Worm (Caenorhabditis elegans) whole organism, L1 larva: ENCODE data around the gene lin-15A.

Experiments used
- C04F5.9 ChIP-seq: sonication (generic microtip); optimal IDR thresholded peaks from 2 replicates; lab custom pipeline; 2016; ENCODE audit warnings: missing genetic modification characterization, missing compliant biosample characterization
- C16A3.4 ChIP-seq: fragments of 150-350 bp; optimal IDR thresholded peaks from 2 replicates; lab custom pipeline; 2014; ENCODE audit warnings: missing biosample characterization, missing genetic modification characterization
- aha-1 ChIP-seq: fragments of 150-350 bp; optimal IDR thresholded peaks from 2 replicates; lab custom pipeline; 2014; ENCODE audit warnings: missing biosample characterization, missing genetic modification characterization
- aly-2 ChIP-seq: fragments of 150-350 bp; optimal IDR thresholded peaks from 2 replicates; lab custom pipeline; 2014; ENCODE audit warnings: missing biosample characterization, missing genetic modification characterization
- blmp-1 ChIP-seq: fragments of 150-350 bp; optimal IDR thresholded peaks from 2 replicates; lab custom pipeline; 2014; ENCODE audit warnings: missing biosample characterization, missing genetic modification characterization
- ceh-63 ChIP-seq: fragments of 200-800 bp; sonication (Bioruptor generic); optimal IDR thresholded peaks from 2 replicates; lab custom pipeline; 2018; ENCODE audit warnings: mild to moderate bottlenecking, missing genetic modification characterization, missing compliant biosample characterization
- ceh-8 ChIP-seq: fragments of 200-800 bp; sonication (Bioruptor generic); optimal IDR thresholded peaks from 2 replicates; lab custom pipeline; 2018; ENCODE audit warnings: mild to moderate bottlenecking, missing genetic modification characterization, moderate library complexity, missing compliant biosample characterization
- ceh-88 ChIP-seq: fragments of 200-800 bp; sonication (Bioruptor generic); IDR thresholded peaks from 2 replicates; pipeline ENCODE4 v1.3.6; 2022; ENCODE audit warnings: missing genetic modification characterization, missing compliant biosample characterization
- dpl-1 ChIP-seq, 3 experiments: fragments of 150-350 bp in 2 of 3; sonication (generic microtip) in 1 of 3; optimal IDR thresholded peaks; 2 replicates each; lab custom pipeline; 2014 to 2017; ENCODE audit warnings: missing biosample characterization in 3 of 3, missing genetic modification characterization in 3 of 3, missing genetic modification reagents in 3 of 3
- efl-3 ChIP-seq: fragments of 200-800 bp; sonication (Bioruptor generic); optimal IDR thresholded peaks from 2 replicates; lab custom pipeline; 2018; ENCODE audit warnings: mild to moderate bottlenecking, missing genetic modification characterization, missing compliant biosample characterization
- egl-27 ChIP-seq, 2 experiments: fragments of 150-350 bp in 1 of 2; sonication (generic microtip); optimal IDR thresholded peaks; 3 replicates each; lab custom pipeline; 2017 to 2018; ENCODE audit warnings: missing biosample characterization in 2 of 2, missing genetic modification characterization in 2 of 2, missing genetic modification reagents in 2 of 2
- elt-2 ChIP-seq: sonication (generic microtip); optimal IDR thresholded peaks from 2 replicates; lab custom pipeline; 2016; ENCODE audit warnings: missing genetic modification characterization, mild to moderate bottlenecking, inconsistent platforms, missing compliant biosample characterization, missing genetic modification reagents
- elt-3 ChIP-seq, 6 experiments: fragments of 150-350 bp in 1 of 6; sonication (generic microtip); optimal IDR thresholded peaks; 2 replicates each; lab custom pipeline; 2017 to 2018; ENCODE audit warnings: missing biosample characterization in 6 of 6, missing genetic modification characterization in 6 of 6, inconsistent platforms in 1 of 6
- ets-5 ChIP-seq: fragments of 200-800 bp; sonication (Bioruptor generic); IDR thresholded peaks from 2 replicates; pipeline ENCODE4 v1.3.6; 2022; ENCODE audit warnings: missing genetic modification characterization, missing compliant biosample characterization
- fkh-4 ChIP-seq: sonication (generic microtip); optimal IDR thresholded peaks from 2 replicates; lab custom pipeline; 2016; ENCODE audit warnings: missing compliant biosample characterization, missing genetic modification characterization, borderline replicate concordance
- hlh-17 ChIP-seq: fragments of 200-800 bp; sonication (Bioruptor generic); optimal IDR thresholded peaks from 2 replicates; lab custom pipeline; 2018; ENCODE audit warnings: missing genetic modification characterization, mild to moderate bottlenecking, missing compliant biosample characterization, moderate library complexity, borderline replicate concordance
- irx-1 ChIP-seq: sonication (generic microtip); optimal IDR thresholded peaks from 2 replicates; lab custom pipeline; 2016; ENCODE audit warnings: missing genetic modification characterization, missing compliant biosample characterization
- lin-14 ChIP-seq: fragments of 200-800 bp; sonication (Bioruptor generic); optimal IDR thresholded peaks from 2 replicates; lab custom pipeline; 2018; ENCODE audit warnings: mild to moderate bottlenecking, missing genetic modification characterization, moderate library complexity, missing compliant biosample characterization
- lin-15B ChIP-seq: fragments of 150-350 bp; sonication (generic microtip); optimal IDR thresholded peaks from 3 replicates; lab custom pipeline; 2014; ENCODE audit warnings: missing biosample characterization, missing genetic modification characterization
- lir-3 ChIP-seq: sonication (generic microtip); optimal IDR thresholded peaks from 2 replicates; lab custom pipeline; 2016; ENCODE audit warnings: mild to moderate bottlenecking, missing genetic modification characterization, moderate library complexity, missing compliant biosample characterization; ENCODE audit not compliant: poor library complexity
- lsy-2 ChIP-seq, 2 experiments: fragments of 150-350 bp; optimal IDR thresholded peaks; 2 replicates each; lab custom pipeline; 2014; ENCODE audit warnings: missing biosample characterization in 2 of 2, missing genetic modification characterization in 2 of 2
- mab-9 ChIP-seq: fragments of 200-800 bp; sonication (Bioruptor generic); IDR thresholded peaks from 2 replicates; pipeline ENCODE4 v1.3.6; 2022; ENCODE audit warnings: missing genetic modification reagents, missing genetic modification characterization, missing compliant biosample characterization
- mef-2 ChIP-seq: fragments of 150-350 bp; optimal IDR thresholded peaks from 2 replicates; lab custom pipeline; 2014; ENCODE audit warnings: missing biosample characterization, missing genetic modification characterization
- nhr-20 ChIP-seq: sonication (generic microtip); optimal IDR thresholded peaks from 2 replicates; lab custom pipeline; 2016; ENCODE audit warnings: mild to moderate bottlenecking, missing genetic modification characterization, missing compliant biosample characterization
- nhr-237 ChIP-seq: fragments of 150-350 bp; optimal IDR thresholded peaks from 2 replicates; lab custom pipeline; 2014; ENCODE audit warnings: missing biosample characterization, missing genetic modification characterization
- nhr-47 ChIP-seq: sonication (generic microtip); optimal IDR thresholded peaks from 2 replicates; lab custom pipeline; 2016; ENCODE audit warnings: mild to moderate bottlenecking, missing genetic modification characterization, moderate library complexity, missing compliant biosample characterization
- nhr-76 ChIP-seq: sonication (generic microtip); optimal IDR thresholded peaks from 2 replicates; lab custom pipeline; 2017; ENCODE audit warnings: missing biosample characterization, missing genetic modification characterization
- nhr-85 ChIP-seq: sonication (generic microtip); peaks from one replicate; lab custom pipeline; 2016; ENCODE audit warnings: missing genetic modification characterization, inconsistent platforms, missing compliant biosample characterization
- pax-3 ChIP-seq: fragments of 200-800 bp; sonication (Bioruptor generic); optimal IDR thresholded peaks from 2 replicates; lab custom pipeline; 2018; ENCODE audit warnings: mild to moderate bottlenecking, missing genetic modification characterization, moderate library complexity, missing compliant biosample characterization
- pqm-1 ChIP-seq: sonication (generic microtip); optimal IDR thresholded peaks from 3 replicates; lab custom pipeline; 2017; ENCODE audit warnings: missing biosample characterization, missing genetic modification characterization
- rnt-1 ChIP-seq: sonication (generic microtip); optimal IDR thresholded peaks from 2 replicates; lab custom pipeline; 2016; ENCODE audit warnings: mild to moderate bottlenecking, missing genetic modification characterization, moderate library complexity, missing compliant biosample characterization
- skn-1 ChIP-seq: fragments of 150-350 bp; optimal IDR thresholded peaks from 2 replicates; lab custom pipeline; 2014; ENCODE audit warnings: missing biosample characterization, missing genetic modification characterization
- sox-4 ChIP-seq: sonication (generic microtip); optimal IDR thresholded peaks from 2 replicates; lab custom pipeline; 2016; ENCODE audit warnings: missing genetic modification characterization, missing compliant biosample characterization
- swsn-7 ChIP-seq: sonication (generic microtip); optimal IDR thresholded peaks from 2 replicates; lab custom pipeline; 2016; ENCODE audit warnings: missing genetic modification characterization, missing compliant biosample characterization
- tbx-2 ChIP-seq: sonication (generic microtip); optimal IDR thresholded peaks from 2 replicates; lab custom pipeline; 2016; ENCODE audit warnings: missing genetic modification characterization, missing compliant biosample characterization
- unc-30 ChIP-seq: sonication (generic microtip); optimal IDR thresholded peaks from 2 replicates; lab custom pipeline; 2017; ENCODE audit warnings: missing biosample characterization, missing genetic modification characterization
- unc-62 ChIP-seq: fragments of 150-350 bp; optimal IDR thresholded peaks from 2 replicates; lab custom pipeline; 2014; ENCODE audit warnings: missing biosample characterization, missing genetic modification reagents, missing genetic modification characterization
- vab-15 ChIP-seq: sonication (generic microtip); optimal IDR thresholded peaks from 2 replicates; lab custom pipeline; 2017; ENCODE audit warnings: missing genotype, mild to moderate bottlenecking, missing genetic modification characterization, missing compliant biosample characterization
- xbp-1 ChIP-seq: sonication (generic microtip); optimal IDR thresholded peaks from 2 replicates; lab custom pipeline; 2016; ENCODE audit warnings: missing genetic modification characterization, missing compliant biosample characterization
- zip-4 ChIP-seq: fragments of 200-800 bp; sonication (Bioruptor generic); optimal IDR thresholded peaks from 2 replicates; lab custom pipeline; 2018; ENCODE audit warnings: mild to moderate bottlenecking, missing genetic modification characterization, moderate library complexity, missing compliant biosample characterization
- ztf-11 ChIP-seq, 2 experiments: sonication (generic microtip); optimal IDR thresholded peaks; 2 replicates each; lab custom pipeline; 2016 to 2017; ENCODE audit warnings: missing genetic modification characterization in 2 of 2, missing biosample characterization in 1 of 2, missing compliant biosample characterization in 1 of 2

The lin-15A gene

DNA sequence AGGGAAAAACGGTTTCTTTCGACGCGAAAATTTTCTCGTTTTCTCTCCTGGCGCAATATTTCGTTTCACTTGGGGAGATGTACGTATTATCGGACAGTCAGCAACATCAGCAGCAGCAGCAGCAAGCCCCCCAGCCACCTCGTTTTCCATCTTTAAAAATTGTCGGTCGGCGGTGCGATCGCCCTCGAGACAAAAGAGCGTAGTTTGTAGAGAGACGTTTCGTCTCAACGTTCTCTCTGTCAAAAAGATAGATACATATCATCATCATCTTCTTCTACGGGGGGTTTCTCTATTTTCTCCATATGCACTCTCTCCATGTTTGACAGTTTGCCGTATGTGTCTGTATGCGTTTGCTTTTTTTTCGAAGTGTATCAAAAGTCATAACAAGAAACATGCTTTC lies 22.2 kb upstream of the lin-15A start (continued):
- TF ChIP-seq elt-3 (tag; optimal IDR thresholded peaks at IDR 0.05; lab: Kevin White, UChicago) = peak in 2 of 6 experiments; percentile 81 to 84
- no peak for TF ChIP-seq efl-3 (GFP tag; lab: Kevin White, UChicago)
- TF ChIP-seq nhr-20 (tag; lab: Kevin White, UChicago) = peak; percentile 87
- TF ChIP-seq C16A3.4 = peak; percentile 9
- no peak for TF ChIP-seq rnt-1 (tag; lab: Kevin White, UChicago)
- no peak for TF ChIP-seq ets-5 (GFP tag; lab: Robert Waterston, UW)

- TF ChIP-seq ztf-11 (tag; optimal IDR thresholded peaks at IDR 0.05; lab: Kevin White, UChicago) = no peak
- TF ChIP-seq nhr-76 (tag; lab: Kevin White, UChicago) = no peak
- no peak for TF ChIP-seq aly-2
These were observed 18.6 kb upstream of the lin-15A start for ce11 chrX:15713189-15713588.

DNA sequence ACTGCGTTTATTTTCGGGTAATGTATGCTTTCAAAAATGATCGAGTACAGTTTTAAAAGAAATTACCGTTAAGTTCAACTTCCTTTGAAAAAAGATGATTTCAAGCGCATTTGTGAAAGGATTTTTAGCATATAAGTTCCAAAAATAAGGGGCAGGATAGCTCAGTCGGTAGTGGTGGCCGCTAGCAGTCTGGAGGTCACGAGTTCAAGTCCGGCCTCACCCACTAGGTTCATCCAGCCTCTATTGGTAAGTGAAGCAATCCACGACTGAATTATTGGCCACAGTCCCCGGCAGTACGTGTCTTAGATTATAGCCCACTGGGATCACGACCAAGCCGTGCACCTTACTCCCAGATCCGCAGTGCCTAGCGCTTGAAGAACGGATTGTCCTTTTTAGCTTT lies 14.8 kb upstream of the lin-15A start:
- TF ChIP-seq pax-3 (tag; lab: Kevin White, UChicago) (no peak), lin-15B (tag; lab: Kevin White, UChicago) (no peak), zip-4 (GFP tag; lab: Kevin White, UChicago) (no peak), nhr-237 (no peak), dpl-1 (GFP tag; optimal IDR thresholded peaks at IDR 0.05; lab: Kevin White, UChicago) (no peak), C04F5.9 (tag; lab: Kevin White, UChicago) (no peak), lin-14 (GFP tag; lab: Kevin White, UChicago) (no peak), ceh-88 (GFP tag; lab: Robert Waterston, UW) (no peak), nhr-20 (tag; lab: Kevin White, UChicago) (no peak), ceh-63 (no peak), unc-30 (tag; lab: Kevin White, UChicago) (no peak), tbx-2 (tag; lab: Kevin White, UChicago) (no peak)
- TF ChIP-seq, all 84 proteins: peak for 0

DNA sequence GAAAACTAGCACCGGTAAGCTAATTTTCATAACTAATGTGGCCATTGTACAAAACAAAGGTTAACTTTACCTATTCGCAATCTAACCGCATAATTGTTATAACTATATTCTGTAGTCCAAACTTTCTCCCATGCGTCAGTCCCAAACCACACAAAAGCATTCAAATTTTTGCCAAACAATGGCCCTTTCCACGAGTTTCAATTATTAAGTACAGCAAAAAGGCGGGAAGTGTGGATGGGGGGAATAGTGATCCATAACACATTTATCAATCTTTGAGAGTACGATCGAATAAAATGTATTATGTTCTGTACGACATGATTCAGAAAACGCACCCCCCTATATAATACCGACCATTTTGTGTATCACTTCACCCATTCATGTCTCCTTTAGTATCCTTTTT lies 13.4 kb upstream of the lin-15A start, which contains the start of gene ZK662.6:
Gene ZK662.6, plus strand, starts transcription at position 301 of the 400 bp plus-strand sequence.
- TF ChIP-seq nhr-237 (no peak), hlh-17 (GFP tag; lab: Kevin White, UChicago) (no peak), xbp-1 (tag; lab: Kevin White, UChicago) (no peak), rnt-1 (tag; lab: Kevin White, UChicago) (no peak), sox-4 (tag; lab: Kevin White, UChicago) (no peak), mef-2 (tag; lab: Kevin White, UChicago) (no peak), egl-27 (tag; optimal IDR thresholded peaks at IDR 0.05; lab: Kevin White, UChicago) (no peak), ceh-63 (no peak), ceh-8 (GFP tag; lab: Kevin White, UChicago) (no peak), nhr-85 (tag; lab: Kevin White, UChicago) (no peak), lsy-2 (tag; optimal IDR thresholded peaks at IDR 0.05; lab: Kevin White, UChicago) (no peak), ets-5 (GFP tag; lab: Robert Waterston, UW) (no peak), blmp-1 (no peak)

ce11 chrX:15721346-15721745 lies 10.4 kb upstream of the lin-15A start, which contains the start of gene ZK662.5:
ZK662.5 (plus strand) TSS chrX:15721646.
- no peak for TF ChIP-seq fkh-4 (tag; lab: Kevin White, UChicago)
- TF ChIP-seq skn-1 (tag; lab: Kevin White, UChicago) = no peak
- TF ChIP-seq elt-2 (tag; lab: Kevin White, UChicago) = no peak
- no peak for TF ChIP-seq vab-15 (tag; lab: Kevin White, UChicago)
- TF ChIP-seq aha-1 (tag; lab: Kevin White, UChicago) = no peak
- TF ChIP-seq lir-3 = no peak
- no peak for TF ChIP-seq pqm-1
- TF ChIP-seq irx-1 = no peak
- no peak for TF ChIP-seq swsn-7 (tag; lab: Kevin White, UChicago)
- no peak for TF ChIP-seq mab-9 (GFP tag; lab: Robert Waterston, UW)
- TF ChIP-seq unc-62 (GFP tag; lab: Kevin White, UChicago) = no peak
- no peak for TF ChIP-seq elt-3 (tag; optimal IDR thresholded peaks at IDR 0.05; lab: Kevin White, UChicago)
- TF ChIP-seq zip-4 (GFP tag; lab: Kevin White, UChicago) = no peak
- TF ChIP-seq nhr-47 (tag; lab: Kevin White, UChicago) = no peak
- no peak for TF ChIP-seq mef-2 (tag; lab: Kevin White, UChicago)
- no peak for TF ChIP-seq lin-15B (tag; lab: Kevin White, UChicago)
